Worm (Caenorhabditis elegans): ENCODE data around the gene erd-2.1.

The erd-2.1 gene

DNA sequence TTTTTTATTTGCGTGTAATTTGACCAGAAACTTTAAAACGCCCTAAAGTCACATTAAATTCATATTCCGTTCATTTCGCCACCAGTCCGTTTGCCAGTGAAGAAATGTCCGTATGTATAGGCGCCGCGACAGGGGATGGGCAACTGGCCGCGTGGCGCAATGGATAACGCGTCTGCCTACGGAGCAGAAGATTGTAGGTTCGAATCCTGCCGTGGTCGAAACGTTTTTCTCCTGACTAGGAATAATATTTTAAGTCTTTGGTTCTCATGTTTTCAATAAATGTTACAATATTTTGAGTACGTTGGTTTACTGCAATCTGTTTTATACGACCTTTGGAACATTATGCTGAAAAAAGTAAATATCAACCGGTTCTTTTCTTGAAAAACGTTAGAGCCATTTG is 13.6 kb downstream of the erd-2.1 start (continued):
- TF ChIP-seq attf-5 (GFP tag; optimal IDR thresholded peaks at IDR 0.05) = peak; percentile 66
- peak in 1 of 3 experiments; percentile 4 for TF ChIP-seq lin-35 (GFP tag; optimal IDR thresholded peaks at IDR 0.05)
- TF ChIP-seq lin-54 (GFP tag; optimal IDR thresholded peaks at IDR 0.05) = peak; percentile 55
- peak; percentile 84 for TF ChIP-seq repo-1 (tag; optimal IDR thresholded peaks at IDR 0.05)
- TF ChIP-seq madf-6 (GFP tag; IDR thresholded peaks at IDR 0.05) = no peak; the same call in 1 of the 2 replicates
- TF ChIP-seq nhr-80 (tag; optimal IDR thresholded peaks at IDR 0.05) = peak; percentile 16
- TF ChIP-seq ceh-58 (GFP tag; IDR thresholded peaks at IDR 0.05) = 0 out of 2 replicates have a peak, but pooled peaks have one; percentile 59
- TF ChIP-seq dpff-1 (tag; optimal IDR thresholded peaks at IDR 0.05) = no peak
- TF ChIP-seq snpc-3.4 (tag; optimal IDR thresholded peaks at IDR 0.05) = peak; percentile 69
- peak; percentile 80; the same call in 1 of the 2 replicates for TF ChIP-seq sea-2 (GFP tag; IDR thresholded peaks at IDR 0.05)
- no peak for TF ChIP-seq F33H1.4 (GFP tag; IDR thresholded peaks at IDR 0.05)
- peak; percentile 72 for TF ChIP-seq ztf-28 (GFP tag; IDR thresholded peaks at IDR 0.05)
- TF ChIP-seq bed-1 (GFP tag; IDR thresholded peaks at IDR 0.05) = peak; percentile 93; the same call in 1 of the 2 replicates
- TF ChIP-seq ZK185.1 (tag; optimal IDR thresholded peaks at IDR 0.05; ENCODE audit: poor library complexity, severe bottlenecking) = peak; percentile 55
- no peak for TF ChIP-seq F10E7.11 (tag; optimal IDR thresholded peaks at IDR 0.05)
- TF ChIP-seq die-1 (tag; optimal IDR thresholded peaks at IDR 0.05) = peak; percentile 85
- TF ChIP-seq gei-17 (GFP tag; optimal IDR thresholded peaks at IDR 0.05) = peak; percentile 55
- no peak for TF ChIP-seq ets-4 (GFP tag; optimal IDR thresholded peaks at IDR 0.05)
- peak; percentile 62 for TF ChIP-seq mcd-1 (GFP tag; IDR thresholded peaks at IDR 0.05)
- TF ChIP-seq pha-4 (tag; optimal IDR thresholded peaks at IDR 0.05) = no peak
- TF ChIP-seq F23B12.7 (tag; optimal IDR thresholded peaks at IDR 0.05; ENCODE audit: insufficient read depth) = peak; percentile 1
- peak; percentile 75; the same call in 1 of the 2 replicates for TF ChIP-seq Y53F4B.3 (GFP tag; IDR thresholded peaks at IDR 0.05)
- no peak for TF ChIP-seq bed-2 (GFP tag; IDR thresholded peaks at IDR 0.05)
- TF ChIP-seq mel-28 (tag; optimal IDR thresholded peaks at IDR 0.05; ENCODE audit: borderline replicate concordance) = no peak
- TF ChIP-seq sptf-2 (GFP tag; optimal IDR thresholded peaks at IDR 0.05) = no peak
- TF ChIP-seq K11D2.4 (GFP tag; IDR thresholded peaks at IDR 0.05) = peak; percentile 64
- no peak for TF ChIP-seq ccch-3 (GFP tag; optimal IDR thresholded peaks at IDR 0.05)
- peak; percentile 56; the same call in 1 of the 2 replicates for TF ChIP-seq ceh-40 (GFP tag; IDR thresholded peaks at IDR 0.05)
- no peak for TF ChIP-seq ama-1 (optimal IDR thresholded peaks at IDR 0.05)
- peak; percentile 62 to 75 for TF ChIP-seq ama-1 (GFP tag; optimal IDR thresholded peaks at IDR 0.05)
- TF ChIP-seq Y53G8AR.9 (GFP tag; conservative IDR thresholded peaks at IDR 0.05) = no peak
- TF ChIP-seq F22D6.2 (tag; optimal IDR thresholded peaks at IDR 0.05) = peak; percentile 11
- no peak for TF ChIP-seq lsl-1 (GFP tag; optimal IDR thresholded peaks at IDR 0.05)
- TF ChIP-seq snpc-1.3 (tag; optimal IDR thresholded peaks at IDR 0.05; ENCODE audit: insufficient read depth) = peak; percentile 73
- no peak for TF ChIP-seq F37B4.10 (GFP tag; IDR thresholded peaks at IDR 0.05)
- TF ChIP-seq hlh-26 (GFP tag; conservative IDR thresholded peaks at IDR 0.05) = no peak
- peak; percentile 67 for TF ChIP-seq K12H6.12 (tag; optimal IDR thresholded peaks at IDR 0.05)
- TF ChIP-seq tbp1 (GFP tag; optimal IDR thresholded peaks at IDR 0.05) = peak; percentile 95
- peak; percentile 84 for TF ChIP-seq chd-7 (tag; optimal IDR thresholded peaks at IDR 0.05)
- TF ChIP-seq aptf-3 (GFP tag; IDR thresholded peaks at IDR 0.05) = 0 out of 2 replicates have a peak, but pooled peaks have one; percentile 38
- peak; percentile 60 for TF ChIP-seq ztf-18 (tag; optimal IDR thresholded peaks at IDR 0.05)
- TF ChIP-seq B0035.1 (tag; optimal IDR thresholded peaks at IDR 0.05) = no peak
- no peak for TF ChIP-seq ztf-22 (GFP tag; optimal IDR thresholded peaks at IDR 0.05)
- peak; percentile 73 for TF ChIP-seq B0336.3 (GFP tag; IDR thresholded peaks at IDR 0.05)
- TF ChIP-seq unc-130 (GFP tag; optimal IDR thresholded peaks at IDR 0.05) = peak; percentile 47
- TF ChIP-seq efl-1 (GFP tag; optimal IDR thresholded peaks at IDR 0.05) = no peak
- TF ChIP-seq C06A6.2 (GFP tag; conservative IDR thresholded peaks at IDR 0.05) = 0 out of 2 replicates have a peak, but pooled peaks have one; percentile 29
- TF ChIP-seq rec-8 (tag; optimal IDR thresholded peaks at IDR 0.05) = peak; percentile 68 to 88
- peak; percentile 65 for TF ChIP-seq T07F8.4 (tag; optimal IDR thresholded peaks at IDR 0.05)
